Fruit fly (Drosophila melanogaster) whole organism, wandering third instar larva: ENCODE data around the gene Pdha.

Experiments
- Abd-B ChIP-seq: fragments of >200 bp; optimal IDR thresholded peaks from 2 replicates; lab custom pipeline; 2017; ENCODE audit warnings: missing biosample characterization, missing genetic modification characterization
- CG32264 ChIP-seq: fragments of 200-800 bp; sonication (Bioruptor generic); optimal IDR thresholded peaks from 2 replicates; lab custom pipeline; 2016; ENCODE audit warnings: missing biosample characterization, missing genetic modification characterization
- Dfd ChIP-seq: fragments of >200 bp; optimal IDR thresholded peaks from 2 replicates; lab custom pipeline; 2017; ENCODE audit warnings: missing biosample characterization, missing genetic modification characterization
- HLH106 ChIP-seq: fragments of 200-800 bp; optimal IDR thresholded peaks from 3 replicates; lab custom pipeline; 2019; ENCODE audit warnings: missing biosample characterization, mild to moderate bottlenecking, missing genetic modification characterization, moderate library complexity
- br ChIP-seq: fragments of 200-800 bp; sonication (Bioruptor generic); optimal IDR thresholded peaks from 2 replicates; lab custom pipeline; 2016; ENCODE audit warnings: missing biosample characterization, missing genetic modification characterization
- h ChIP-seq: fragments of 200-800 bp; sonication (Bioruptor generic); optimal IDR thresholded peaks from 3 replicates; lab custom pipeline; 2016; ENCODE audit warnings: missing biosample characterization, mild to moderate bottlenecking, missing genetic modification characterization
- psq ChIP-seq: fragments of 200-800 bp; sonication (Bioruptor generic); optimal IDR thresholded peaks from 3 replicates; lab custom pipeline; 2017; ENCODE audit warnings: missing biosample characterization, mild to moderate bottlenecking, missing genetic modification characterization, moderate library complexity
- sage ChIP-seq: fragments of 200-800 bp; sonication (Bioruptor generic); optimal IDR thresholded peaks from 2 replicates; lab custom pipeline; 2016; ENCODE audit warnings: missing biosample characterization, mild to moderate bottlenecking, missing genetic modification characterization
- woc ChIP-seq: sonication (Bioruptor generic); optimal IDR thresholded peaks from 2 replicates; lab custom pipeline; 2016; ENCODE audit warnings: missing biosample characterization, mild to moderate bottlenecking, missing genetic modification characterization

dm6 chrX:4691226-4691625, 10.9 kb upstream of the Pdha start:
- TF ChIP-seq h: no peak
- no peak for TF ChIP-seq psq (GFP tag; lab: Kevin White, UChicago)
- TF ChIP-seq woc (GFP tag; lab: Kevin White, UChicago): no peak
- TF ChIP-seq sage (GFP tag; lab: Kevin White, UChicago): no peak
- TF ChIP-seq HLH106 (tag; lab: Kevin White, UChicago): peak; percentile 30
- no peak for TF ChIP-seq CG32264
- no peak for TF ChIP-seq Abd-B (GFP tag; lab: Kevin White, UChicago)
- no peak for TF ChIP-seq br (GFP tag; lab: Kevin White, UChicago)
- no peak for TF ChIP-seq Dfd
